Worm (Caenorhabditis elegans): ENCODE results near the gene C52G5.2.

DNA sequence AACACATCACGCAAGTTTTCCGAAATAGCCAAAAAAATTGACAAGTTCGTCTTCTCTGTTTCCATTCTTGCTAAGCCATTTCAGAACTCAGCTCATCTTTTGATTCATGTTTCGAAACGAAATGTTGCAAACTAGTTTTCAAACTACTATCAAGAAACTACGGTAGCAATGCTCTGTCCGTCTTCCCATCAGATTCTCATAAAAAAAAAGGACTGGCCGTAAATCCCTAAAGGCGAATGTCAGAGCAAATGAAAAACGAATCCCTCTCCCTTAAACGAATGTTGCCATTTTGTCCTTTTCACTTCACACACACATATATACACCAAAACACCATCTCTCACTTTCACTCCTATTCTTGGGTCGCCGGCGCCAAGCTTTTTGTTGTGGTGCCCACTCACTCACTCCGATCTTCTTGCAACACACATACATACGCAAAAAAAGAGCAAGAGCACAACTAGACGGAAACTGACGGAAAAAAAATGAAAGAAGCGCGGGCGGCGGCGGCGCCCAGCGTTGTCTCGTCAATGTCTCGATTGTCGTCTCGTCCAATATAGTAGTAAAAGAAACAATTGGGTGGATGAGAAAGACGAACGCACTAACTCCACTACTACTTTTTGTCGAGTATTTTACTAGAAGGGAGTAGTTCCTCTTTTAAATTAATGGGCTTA is 15.2 kb upstream of the C52G5.2 start:
- TF ChIP-seq pha-4 (tag; optimal IDR thresholded peaks at IDR 0.05), result no peak
- no peak for TF ChIP-seq lin-13 (tag; optimal IDR thresholded peaks at IDR 0.05)

Data from whole organism, mixed stage, embryonic.